Worm (Caenorhabditis elegans) whole organism, young adult: Measurements from ENCODE around the gene hlh-14.

Source experiments
- F37B4.10 ChIP-seq: fragments of 200-800 bp; sonication (Bioruptor generic); IDR thresholded peaks from 2 replicates; pipeline ENCODE4 v1.3.6; 2022; ENCODE audit warnings: missing genetic modification characterization, missing compliant biosample characterization
- F57A8.1 ChIP-seq: fragments of 200-800 bp; sonication (Bioruptor generic); optimal IDR thresholded peaks from 2 replicates; lab custom pipeline; 2018; ENCODE audit warnings: mild to moderate bottlenecking, missing genetic modification characterization, moderate library complexity, missing compliant biosample characterization
- ZK185.1 ChIP-seq: sonication (generic microtip); optimal IDR thresholded peaks from 2 replicates; lab custom pipeline; 2016; ENCODE audit warnings: mild to moderate bottlenecking, missing genetic modification characterization, missing compliant biosample characterization; ENCODE audit not compliant: poor library complexity, severe bottlenecking
- akir-1 ChIP-seq: fragments of 200-800 bp; sonication (Bioruptor generic); optimal IDR thresholded peaks from 2 replicates; lab custom pipeline; 2018; ENCODE audit warnings: mild to moderate bottlenecking, missing genetic modification characterization, moderate library complexity, missing compliant biosample characterization
- ets-4 ChIP-seq: fragments of 200-800 bp; sonication (Bioruptor generic); optimal IDR thresholded peaks from 2 replicates; lab custom pipeline; 2018; ENCODE audit warnings: mild to moderate bottlenecking, missing genetic modification characterization, missing compliant biosample characterization
- mcd-1 ChIP-seq: fragments of 200-800 bp; sonication (Bioruptor generic); IDR thresholded peaks from 2 replicates; pipeline ENCODE4 v1.3.6; 2022; ENCODE audit warnings: missing genetic modification reagents, missing genetic modification characterization, missing compliant biosample characterization
- nhr-80 ChIP-seq: sonication (generic microtip); optimal IDR thresholded peaks from 2 replicates; lab custom pipeline; 2016; ENCODE audit warnings: missing genetic modification characterization, missing compliant biosample characterization
- rec-8 ChIP-seq, 2 experiments: sonication (generic microtip); optimal IDR thresholded peaks; 2 replicates each; lab custom pipeline; 2016; ENCODE audit warnings: mild to moderate bottlenecking in 2 of 2, missing genetic modification characterization in 2 of 2, missing genetic modification reagents in 2 of 2, missing genotype in 2 of 2, missing biosample characterization in 1 of 2, missing compliant biosample characterization in 1 of 2, moderate library complexity in 1 of 2
- snpc-1.3 ChIP-seq: sonication (generic microtip); optimal IDR thresholded peaks from 2 replicates; lab custom pipeline; 2017; ENCODE audit warnings: missing genetic modification characterization, mild to moderate bottlenecking, missing compliant biosample characterization, antibody characterized with exemption, moderate library complexity, missing genotype, missing genetic modification reagents; ENCODE audit not compliant: insufficient read depth
- snpc-3.4 ChIP-seq: sonication (generic microtip); optimal IDR thresholded peaks from 2 replicates; lab custom pipeline; 2017; ENCODE audit warnings: missing genetic modification characterization, mild to moderate bottlenecking, missing compliant biosample characterization, antibody characterized with exemption, moderate library complexity, missing genotype, missing genetic modification reagents
- tbp1 ChIP-seq: fragments of 200-800 bp; sonication (Bioruptor generic); optimal IDR thresholded peaks from 2 replicates; lab custom pipeline; 2018; ENCODE audit warnings: mild to moderate bottlenecking, missing genetic modification characterization, missing compliant biosample characterization
- unc-62 ChIP-seq: fragments of 150-350 bp; optimal IDR thresholded peaks from 2 replicates; lab custom pipeline; 2014; ENCODE audit warnings: missing biosample characterization, missing genetic modification reagents, missing genetic modification characterization

DNA sequence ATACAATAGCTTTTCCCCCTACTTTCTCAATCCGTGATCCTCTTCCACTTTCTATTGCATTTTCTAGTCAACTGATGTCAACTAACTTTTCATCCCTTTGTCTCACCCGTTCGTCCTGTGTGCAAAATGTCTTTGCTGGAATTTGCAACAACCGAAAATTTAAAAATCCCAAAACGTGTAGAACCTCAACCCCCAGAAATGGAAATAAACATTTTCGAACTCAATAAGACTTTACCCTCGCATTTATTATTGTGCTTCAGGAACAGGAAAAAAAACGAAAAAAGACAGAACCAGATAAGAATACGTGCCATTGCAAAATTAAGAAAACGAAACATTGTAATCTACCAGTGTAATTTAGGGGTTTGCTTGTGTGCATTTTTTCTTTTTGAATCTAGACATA lies 26.6 kb downstream of the hlh-14 start:
- no peak for TF ChIP-seq F57A8.1
- no peak for TF ChIP-seq ets-4
- TF ChIP-seq unc-62, result no peak
- TF ChIP-seq snpc-3.4 (tag; lab: Kevin White, UChicago), result peak; percentile 50
- no peak for TF ChIP-seq nhr-80 (tag; lab: Kevin White, UChicago)
- TF ChIP-seq snpc-1.3 (tag; lab: Kevin White, UChicago), result no peak
- TF ChIP-seq akir-1 (GFP tag; lab: Kevin White, UChicago), result no peak
- TF ChIP-seq ZK185.1 (tag; lab: Kevin White, UChicago), result peak; percentile 35
- no peak for TF ChIP-seq rec-8 (tag; optimal IDR thresholded peaks at IDR 0.05; lab: Kevin White, UChicago)
- TF ChIP-seq tbp1 (GFP tag; lab: Kevin White, UChicago), result no peak
- no peak for TF ChIP-seq F37B4.10 (GFP tag; lab: Robert Waterston, UW)
- no peak for TF ChIP-seq mcd-1
